Worm (Caenorhabditis elegans) whole organism, L3 larva: ENCODE results near the gene vnut-1.
A peak's percentile ranks its signal among the peaks of the same experiment; 100 is the strongest.

Experiments used
- R02D3.7 ChIP-seq: fragments of 150-350 bp; optimal IDR thresholded peaks from 2 replicates; lab custom pipeline; 2014; ENCODE audit warnings: missing biosample characterization, missing genetic modification characterization
- ZK546.5 ChIP-seq: sonication (generic microtip); optimal IDR thresholded peaks from 2 replicates; lab custom pipeline; 2017; ENCODE audit warnings: missing biosample characterization, missing genetic modification characterization
- aly-2 ChIP-seq: fragments of 150-350 bp; optimal IDR thresholded peaks from 2 replicates; lab custom pipeline; 2014; ENCODE audit warnings: missing biosample characterization, missing genetic modification characterization
- ama-1 ChIP-seq: fragments of 150-350 bp; optimal IDR thresholded peaks from 2 replicates; lab custom pipeline; 2018
- ceh-16 ChIP-seq: sonication (generic microtip); optimal IDR thresholded peaks from 2 replicates; lab custom pipeline; 2017; ENCODE audit warnings: missing biosample characterization, missing genetic modification characterization
- ceh-28 ChIP-seq: fragments of 150-350 bp; optimal IDR thresholded peaks from 2 replicates; lab custom pipeline; 2014; ENCODE audit warnings: missing biosample characterization, missing genetic modification reagents, missing genetic modification characterization
- ceh-82 ChIP-seq: fragments of 150-350 bp; optimal IDR thresholded peaks from 2 replicates; lab custom pipeline; 2014; ENCODE audit warnings: missing biosample characterization, missing genetic modification characterization
- ceh-9 ChIP-seq: sonication (generic microtip); optimal IDR thresholded peaks from 2 replicates; lab custom pipeline; 2018; ENCODE audit warnings: missing biosample characterization, missing genetic modification characterization
- daf-12 ChIP-seq: fragments of 150-350 bp; optimal IDR thresholded peaks from 2 replicates; lab custom pipeline; 2014; ENCODE audit warnings: missing biosample characterization, missing genetic modification reagents, missing genetic modification characterization
- egl-27 ChIP-seq: sonication (generic microtip); optimal IDR thresholded peaks from 4 replicates; lab custom pipeline; 2017; ENCODE audit warnings: missing biosample characterization, missing genetic modification reagents, missing genetic modification characterization
- egl-5 ChIP-seq: fragments of 150-350 bp; optimal IDR thresholded peaks from 2 replicates; lab custom pipeline; 2017; ENCODE audit warnings: missing biosample characterization, missing genetic modification reagents, missing genetic modification characterization, inconsistent platforms
- elt-1 ChIP-seq: fragments of 150-350 bp; optimal IDR thresholded peaks from 2 replicates; lab custom pipeline; 2014; ENCODE audit warnings: missing biosample characterization, missing genetic modification characterization
- elt-2 ChIP-seq: sonication (generic microtip); optimal IDR thresholded peaks from 2 replicates; lab custom pipeline; 2016; ENCODE audit warnings: missing genetic modification reagents, mild to moderate bottlenecking, missing genetic modification characterization, missing compliant biosample characterization
- elt-3 ChIP-seq, 3 experiments: fragments of 150-350 bp in 1 of 3; sonication (generic microtip) in 2 of 3; optimal IDR thresholded peaks; 2 replicates in 2 of 3; 4 replicates in 1 of 3; lab custom pipeline; 2014 to 2017; ENCODE audit warnings: missing biosample characterization in 3 of 3, missing genetic modification characterization in 3 of 3
- eor-1 ChIP-seq, 2 experiments: fragments of 150-350 bp; optimal IDR thresholded peaks; 2 replicates each; lab custom pipeline; 2014 to 2018; ENCODE audit warnings: missing biosample characterization in 2 of 2, missing genetic modification characterization in 2 of 2
- fkh-10 ChIP-seq: sonication (generic microtip); optimal IDR thresholded peaks from 2 replicates; lab custom pipeline; 2017; ENCODE audit warnings: missing biosample characterization, missing genetic modification reagents, missing genetic modification characterization
- fkh-2 ChIP-seq: fragments of 150-350 bp; optimal IDR thresholded peaks from 2 replicates; lab custom pipeline; 2014; ENCODE audit warnings: missing biosample characterization, missing genetic modification reagents, missing genetic modification characterization
- fos-1 ChIP-seq: fragments of 150-350 bp; optimal IDR thresholded peaks from 2 replicates; lab custom pipeline; 2014; ENCODE audit warnings: missing biosample characterization, missing genetic modification characterization
- hmg-11 ChIP-seq: sonication (generic microtip); optimal IDR thresholded peaks from 2 replicates; lab custom pipeline; 2016; ENCODE audit warnings: missing genetic modification characterization, missing compliant biosample characterization
- jun-1 ChIP-seq: fragments of 150-350 bp; optimal IDR thresholded peaks from 2 replicates; lab custom pipeline; 2014; ENCODE audit warnings: missing biosample characterization, missing genetic modification reagents, missing genetic modification characterization
- lin-15B ChIP-seq: fragments of 150-350 bp; optimal IDR thresholded peaks from 2 replicates; lab custom pipeline; 2014; ENCODE audit warnings: missing biosample characterization, missing genetic modification characterization
- lin-39 ChIP-seq: fragments of 150-350 bp; optimal IDR thresholded peaks from 2 replicates; lab custom pipeline; 2018; ENCODE audit warnings: missing biosample characterization, missing genetic modification reagents, missing genetic modification characterization
- lsy-12 ChIP-seq: sonication (generic microtip); optimal IDR thresholded peaks from 2 replicates; lab custom pipeline; 2016; ENCODE audit warnings: mild to moderate bottlenecking, missing genetic modification characterization, missing compliant biosample characterization
- mdl-1 ChIP-seq: fragments of 150-350 bp; optimal IDR thresholded peaks from 2 replicates; lab custom pipeline; 2014; ENCODE audit warnings: missing biosample characterization, missing genetic modification characterization
- mml-1 ChIP-seq: fragments of 150-350 bp; sonication (generic microtip); optimal IDR thresholded peaks from 3 replicates; lab custom pipeline; 2014; ENCODE audit warnings: missing biosample characterization, missing genetic modification characterization
- nfya-1 ChIP-seq: sonication (generic microtip); optimal IDR thresholded peaks from 2 replicates; lab custom pipeline; 2017; ENCODE audit warnings: missing genetic modification characterization, mild to moderate bottlenecking, missing compliant biosample characterization, antibody characterized with exemption, moderate library complexity; ENCODE audit not compliant: insufficient read depth
- nhr-11 ChIP-seq: fragments of 150-350 bp; optimal IDR thresholded peaks from 2 replicates; lab custom pipeline; 2014; ENCODE audit warnings: missing biosample characterization, missing genetic modification characterization
- nhr-12 ChIP-seq: fragments of 150-350 bp; optimal IDR thresholded peaks from 2 replicates; lab custom pipeline; 2014; ENCODE audit warnings: missing biosample characterization, missing genetic modification characterization
- nhr-23 ChIP-seq: fragments of 150-350 bp; optimal IDR thresholded peaks from 2 replicates; lab custom pipeline; 2014; ENCODE audit warnings: missing biosample characterization, missing genetic modification reagents, missing genetic modification characterization
- nhr-237 ChIP-seq: fragments of 150-350 bp; optimal IDR thresholded peaks from 2 replicates; lab custom pipeline; 2014; ENCODE audit warnings: missing biosample characterization, missing genetic modification characterization
- nhr-25 ChIP-seq: sonication (generic microtip); optimal IDR thresholded peaks from 2 replicates; lab custom pipeline; 2017; ENCODE audit warnings: missing biosample characterization, missing genetic modification characterization
- nhr-28 ChIP-seq: fragments of 150-350 bp; optimal IDR thresholded peaks from 2 replicates; lab custom pipeline; 2014; ENCODE audit warnings: missing biosample characterization, missing genetic modification characterization
- nhr-43 ChIP-seq: sonication (generic microtip); optimal IDR thresholded peaks from 2 replicates; lab custom pipeline; 2016; ENCODE audit warnings: mild to moderate bottlenecking, missing genetic modification characterization, missing compliant biosample characterization; ENCODE audit not compliant: poor library complexity, severe bottlenecking
- nhr-67 ChIP-seq: fragments of 150-350 bp; optimal IDR thresholded peaks from 2 replicates; lab custom pipeline; 2014; ENCODE audit warnings: missing biosample characterization, missing genetic modification characterization
- nhr-76 ChIP-seq: fragments of 150-350 bp; sonication (generic microtip); optimal IDR thresholded peaks from 5 replicates; lab custom pipeline; 2014; ENCODE audit warnings: missing biosample characterization, missing genetic modification characterization
- nhr-77 ChIP-seq: fragments of 150-350 bp; optimal IDR thresholded peaks from 2 replicates; lab custom pipeline; 2014; ENCODE audit warnings: missing biosample characterization, missing genetic modification characterization
- pha-4 ChIP-seq: fragments of 150-350 bp; optimal IDR thresholded peaks from 2 replicates; lab custom pipeline; 2014; ENCODE audit warnings: missing biosample characterization, missing genetic modification reagents, missing genetic modification characterization
- pqm-1 ChIP-seq: fragments of 150-350 bp; optimal IDR thresholded peaks from 2 replicates; lab custom pipeline; 2017; ENCODE audit warnings: missing biosample characterization, missing genetic modification characterization, inconsistent platforms
- sea-2 ChIP-seq: fragments of 150-350 bp; sonication (generic microtip); optimal IDR thresholded peaks from 4 replicates; lab custom pipeline; 2014; ENCODE audit warnings: missing biosample characterization, missing genetic modification reagents, missing genetic modification characterization
- skn-1 ChIP-seq: fragments of 150-350 bp; optimal IDR thresholded peaks from 2 replicates; lab custom pipeline; 2014; ENCODE audit warnings: missing biosample characterization, missing genetic modification characterization
- snpc-4 ChIP-seq: fragments of 150-350 bp; optimal IDR thresholded peaks from 2 replicates; lab custom pipeline; 2014; ENCODE audit warnings: missing biosample characterization, missing genetic modification characterization
- tbx-2 ChIP-seq: sonication (generic microtip); optimal IDR thresholded peaks from 2 replicates; lab custom pipeline; 2016; ENCODE audit warnings: mild to moderate bottlenecking, missing genetic modification characterization, missing compliant biosample characterization
- unc-39 ChIP-seq: sonication (generic microtip); optimal IDR thresholded peaks from 4 replicates; lab custom pipeline; 2017; ENCODE audit warnings: missing biosample characterization, missing genetic modification characterization
- unc-62 ChIP-seq: fragments of 150-350 bp; sonication (generic microtip); optimal IDR thresholded peaks from 4 replicates; lab custom pipeline; 2014; ENCODE audit warnings: missing biosample characterization, missing genetic modification reagents, missing genetic modification characterization
- zag-1 ChIP-seq: fragments of 150-350 bp; optimal IDR thresholded peaks from 2 replicates; lab custom pipeline; 2014; ENCODE audit warnings: missing biosample characterization, missing genetic modification characterization
- ztf-11 ChIP-seq: fragments of 150-350 bp; optimal IDR thresholded peaks from 2 replicates; lab custom pipeline; 2014; ENCODE audit warnings: missing biosample characterization, missing genetic modification characterization
- ztf-4 ChIP-seq: fragments of 150-350 bp; optimal IDR thresholded peaks from 2 replicates; lab custom pipeline; 2014; ENCODE audit warnings: missing biosample characterization, missing genetic modification characterization

The vnut-1 gene

DNA sequence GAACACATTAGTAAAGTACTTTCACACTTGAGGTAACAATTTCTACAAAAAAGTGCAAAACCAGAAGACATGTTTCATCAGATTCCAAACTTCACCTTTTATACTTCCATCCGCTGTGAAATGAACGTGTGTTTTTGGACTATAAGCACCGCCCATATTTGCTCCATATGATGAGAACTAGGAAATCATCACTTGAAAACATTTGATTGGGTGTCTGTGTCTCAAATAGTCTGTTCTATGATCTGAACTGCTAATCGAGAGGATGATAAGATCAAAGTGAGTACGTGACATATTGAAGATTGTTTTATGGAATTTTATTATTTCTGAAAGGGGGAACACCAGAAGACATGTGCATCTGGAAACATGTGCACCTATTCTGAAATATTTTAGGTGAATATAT, 5.7 kb downstream of the vnut-1 start:
- peak; percentile 77 for TF ChIP-seq nhr-43
- no peak for TF ChIP-seq ceh-28 (tag; lab: Kevin White, UChicago)
- TF ChIP-seq ceh-16 (tag; lab: Kevin White, UChicago), result no peak
- TF ChIP-seq pqm-1 (tag; lab: Kevin White, UChicago), result peak; percentile 79
- TF ChIP-seq elt-2 (tag; lab: Kevin White, UChicago), result peak; percentile 31
- no peak for TF ChIP-seq ama-1

DNA sequence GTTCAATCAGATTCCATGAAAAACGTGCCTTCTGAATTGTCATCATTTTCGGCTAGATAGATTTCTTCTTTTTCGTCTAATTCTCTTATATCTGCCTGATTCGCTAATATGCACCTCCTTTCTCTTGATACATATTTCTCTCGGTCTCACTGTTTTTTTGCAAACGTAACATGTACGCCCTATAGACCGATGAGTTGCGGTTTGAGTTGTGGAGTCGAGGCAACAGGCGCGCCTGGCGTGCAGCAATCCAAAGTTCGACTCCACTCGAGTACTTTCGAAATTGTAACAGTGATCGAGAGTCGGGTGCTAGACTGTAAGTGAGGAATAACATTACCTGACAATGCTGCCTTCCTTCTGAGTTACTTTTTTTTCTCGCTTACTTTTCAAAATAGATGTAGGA, 7.2 kb downstream of the vnut-1 start:
- TF ChIP-seq ceh-16 (tag; lab: Kevin White, UChicago) (no peak), elt-2 (tag; lab: Kevin White, UChicago) (peak; percentile 64), lin-15B (tag; lab: Kevin White, UChicago) (peak; percentile 9), R02D3.7 (tag; lab: Kevin White, UChicago) (peak; percentile 44), ZK546.5 (tag; lab: Kevin White, UChicago) (no peak), hmg-11 (tag; lab: Kevin White, UChicago) (peak; percentile 88), nhr-77 (tag; lab: Kevin White, UChicago) (peak; percentile 84), ama-1 (peak; percentile 66), jun-1 (peak; percentile 56), nhr-23 (tag; lab: Kevin White, UChicago) (peak; percentile 64), mml-1 (tag; lab: Kevin White, UChicago) (no peak), nfya-1 (tag; lab: Kevin White, UChicago) (peak; percentile 72), zag-1 (tag; lab: Kevin White, UChicago) (no peak), sea-2 (GFP tag; lab: Kevin White, UChicago) (no peak), nhr-67 (tag; lab: Kevin White, UChicago) (no peak), ztf-4 (no peak), unc-39 (tag; lab: Kevin White, UChicago) (no peak), egl-27 (tag; lab: Kevin White, UChicago) (peak; percentile 77), fos-1 (peak; percentile 23), lsy-12 (tag; lab: Kevin White, UChicago) (peak; percentile 83), pha-4 (tag; lab: Kevin White, UChicago) (peak; percentile 87), skn-1 (tag; lab: Kevin White, UChicago) (peak; percentile 86), nhr-43 (peak; percentile 90), elt-3 (tag; optimal IDR thresholded peaks at IDR 0.05; lab: Kevin White, UChicago) (peak in 1 of 3 experiments; percentile 55), nhr-76 (tag; lab: Kevin White, UChicago) (no peak), ztf-11 (tag; lab: Kevin White, UChicago) (peak; percentile 34), ceh-9 (tag; lab: Kevin White, UChicago) (no peak), fkh-10 (GFP tag; lab: Kevin White, UChicago) (no peak), nhr-25 (peak; percentile 88), ceh-82 (no peak), egl-5 (no peak), elt-1 (tag; lab: Kevin White, UChicago) (peak; percentile 17), nhr-28 (no peak), daf-12 (tag; lab: Kevin White, UChicago) (no peak), unc-62 (GFP tag; lab: Kevin White, UChicago) (peak; percentile 44), aly-2 (tag; lab: Kevin White, UChicago) (no peak), pqm-1 (tag; lab: Kevin White, UChicago) (peak; percentile 46), lin-39 (tag; lab: Kevin White, UChicago) (peak; percentile 88), fkh-2 (tag; lab: Kevin White, UChicago) (no peak), mdl-1 (tag; lab: Kevin White, UChicago) (no peak), nhr-12 (no peak), ceh-28 (tag; lab: Kevin White, UChicago) (peak; percentile 9), snpc-4 (tag; lab: Kevin White, UChicago) (peak; percentile 84), nhr-11 (tag; lab: Kevin White, UChicago) (no peak), nhr-237 (tag; lab: Kevin White, UChicago) (no peak), eor-1 (tag; optimal IDR thresholded peaks at IDR 0.05; lab: Kevin White, UChicago) (no peak), tbx-2 (peak; percentile 76)
